Worm (Caenorhabditis elegans): Measurements from ENCODE around the gene B0238.12.

B0238.12 gene

ce11 chrV:5239903-5240302, 25.7 kb upstream of the B0238.12 start, which contains the start of gene B0238.15:
B0238.15 (plus strand) TSS chrV:5240203.
- TF ChIP-seq ZK546.5 (tag; optimal IDR thresholded peaks at IDR 0.05) (no peak), lin-15B (tag; optimal IDR thresholded peaks at IDR 0.05) (no peak), mxl-3 (GFP tag; optimal IDR thresholded peaks at IDR 0.05) (no peak), fkh-10 (GFP tag; optimal IDR thresholded peaks at IDR 0.05) (no peak), lir-3 (tag; optimal IDR thresholded peaks at IDR 0.05) (no peak), zfp-2 (tag; optimal IDR thresholded peaks at IDR 0.05) (no peak), ztf-7 (tag; optimal IDR thresholded peaks at IDR 0.05) (no peak), egl-43 (GFP tag; IDR thresholded peaks at IDR 0.05) (no peak), mdl-1 (tag; optimal IDR thresholded peaks at IDR 0.05) (no peak), dve-1 (tag; optimal IDR thresholded peaks at IDR 0.05; ENCODE audit: insufficient read depth) (no peak), sdz-12 (GFP tag; optimal IDR thresholded peaks at IDR 0.05) (no peak)

- no peak for TF ChIP-seq ces-1 (GFP tag; optimal IDR thresholded peaks at IDR 0.05)
- TF ChIP-seq daf-16 (GFP tag; optimal IDR thresholded peaks at IDR 0.05): no peak
- peak; percentile 29 for TF ChIP-seq daf-16 (tag; optimal IDR thresholded peaks at IDR 0.05)
- TF ChIP-seq nhr-11 (tag; optimal IDR thresholded peaks at IDR 0.05): no peak
- no peak for TF ChIP-seq daf-12 (tag; optimal IDR thresholded peaks at IDR 0.05)
- no peak for TF ChIP-seq hlh-11 (tag; optimal IDR thresholded peaks at IDR 0.05)
- TF ChIP-seq tag-97 (GFP tag; IDR thresholded peaks at IDR 0.05): no peak
- no peak for TF ChIP-seq ceh-28 (tag; optimal IDR thresholded peaks at IDR 0.05)
- no peak for TF ChIP-seq php-3 (GFP tag; IDR thresholded peaks at IDR 0.05)
- no peak for TF ChIP-seq F37D6.2 (tag; optimal IDR thresholded peaks at IDR 0.05)
- TF ChIP-seq nhr-28 (tag; optimal IDR thresholded peaks at IDR 0.05): peak; percentile 25
Measured at ce11 chrV:5243036-5243435, 22.6 kb upstream of the B0238.12 start, which contains the start of gene cest-35.1. cest-35.1 (minus strand) TSS chrV:5243136.

- no peak for TF ChIP-seq pqm-1 (tag; optimal IDR thresholded peaks at IDR 0.05)
Measured at ce11 chrV:5252016-5252415, 13.6 kb upstream of the B0238.12 start, which contains the start of gene srt-68. srt-68 (minus strand) TSS chrV:5252116.

- TF ChIP-seq unc-39 (tag; optimal IDR thresholded peaks at IDR 0.05): no peak
- TF ChIP-seq dpl-1 (GFP tag; optimal IDR thresholded peaks at IDR 0.05): no peak
- no peak for TF ChIP-seq F44E2.7 (GFP tag; IDR thresholded peaks at IDR 0.05)
- TF ChIP-seq madf-5 (GFP tag; IDR thresholded peaks at IDR 0.05): no peak
- no peak for TF ChIP-seq hmg-1.1 (GFP tag; IDR thresholded peaks at IDR 0.05)
- TF ChIP-seq unc-62 (GFP tag; optimal IDR thresholded peaks at IDR 0.05 in 1 of 2): no peak
- TF ChIP-seq unc-62 (tag; optimal IDR thresholded peaks at IDR 0.05): no peak
- no peak for TF ChIP-seq unc-130 (GFP tag; optimal IDR thresholded peaks at IDR 0.05)
- TF ChIP-seq lim-7 (GFP tag; IDR thresholded peaks at IDR 0.05): no peak
Measured at ce11 chrV:5257358-5257757, 8.3 kb upstream of the B0238.12 start, which contains the start of gene srt-67. srt-67 (minus strand) TSS chrV:5257458.

ce11 chrV:5259448-5259847, 6.2 kb upstream of the B0238.12 start, which contains the start of gene srt-70:
srt-70 (minus strand) TSS chrV:5259548.
- no peak for TF ChIP-seq fkh-10 (GFP tag; optimal IDR thresholded peaks at IDR 0.05)
- TF ChIP-seq Y75B8A.6 (GFP tag; IDR thresholded peaks at IDR 0.05): no peak
- no peak for TF ChIP-seq nhr-111 (GFP tag; optimal IDR thresholded peaks at IDR 0.05)
- TF ChIP-seq lin-39 (tag; optimal IDR thresholded peaks at IDR 0.05): no peak
- no peak for TF ChIP-seq nhr-48 (tag; optimal IDR thresholded peaks at IDR 0.05)
- no peak for TF ChIP-seq ceh-28 (tag; optimal IDR thresholded peaks at IDR 0.05)
- TF ChIP-seq ceh-32 (tag; optimal IDR thresholded peaks at IDR 0.05; ENCODE audit: poor library complexity): no peak
- TF ChIP-seq nhr-77 (tag; optimal IDR thresholded peaks at IDR 0.05): no peak
- TF ChIP-seq lin-1 (GFP tag; IDR thresholded peaks at IDR 0.05): no peak
- no peak for TF ChIP-seq ces-1 (GFP tag; optimal IDR thresholded peaks at IDR 0.05)
- TF ChIP-seq tra-1 (GFP tag; IDR thresholded peaks at IDR 0.05): no peak
- TF ChIP-seq vab-7 (GFP tag; IDR thresholded peaks at IDR 0.05): no peak
- TF ChIP-seq aha-1 (tag): no peak
